Fruit fly (Drosophila melanogaster) S2 (cell line): ENCODE results near the gene CG46309.

Experiments
- CG8478 ChIP-seq: fragments of >200 bp; optimal IDR thresholded peaks from 2 replicates; lab custom pipeline; 2018
- CTCF ChIP-seq, 2 experiments: fragments of >200 bp; optimal IDR thresholded peaks; 2 replicates each; lab custom pipeline; 2018

DNA sequence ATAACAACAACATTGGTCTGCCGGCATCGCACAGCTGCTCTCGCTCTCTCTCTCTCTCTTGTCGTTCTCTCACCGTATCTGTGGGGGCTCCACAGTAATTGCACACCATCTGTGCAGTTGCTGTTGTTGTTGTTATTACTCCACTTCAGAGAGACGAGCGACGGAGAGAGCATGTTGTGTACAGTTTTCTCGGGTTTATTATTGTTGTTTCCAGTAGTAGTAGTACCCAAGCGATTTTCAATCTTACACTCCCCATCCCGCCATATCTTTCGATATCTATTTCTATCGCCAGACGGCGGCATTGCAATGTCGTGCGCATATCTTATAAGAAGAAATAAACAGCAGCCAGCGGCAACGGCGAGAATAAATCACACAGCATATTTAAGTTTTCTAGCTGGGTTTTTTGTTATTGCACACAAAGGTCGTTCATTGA, 16.5 kb upstream of the CG46309 start:
- TF ChIP-seq CG8478 (lab: Kevin White, UChicago) (no peak), CTCF (optimal IDR thresholded peaks at IDR 0.05; lab: Kevin White, UChicago) (no peak)
